Fruit fly (Drosophila melanogaster): Measurements from ENCODE around the gene Nnk.
A peak's percentile ranks its signal among the peaks of the same experiment; 100 is the strongest.

The Nnk gene

dm6 chr3R:17828653-17829052 is 23.6 kb upstream of the Nnk start (continued):
- TF ChIP-seq CG12391 (tag; optimal IDR thresholded peaks at IDR 0.05) (no peak), CG13287 (GFP tag; IDR thresholded peaks at IDR 0.05; ENCODE audit: partially characterized antibody) (no peak), E2f1 (GFP tag; IDR thresholded peaks at IDR 0.05) (0 out of 2 replicates have a peak, but pooled peaks have one; percentile 11), Taf1 (GFP tag; IDR thresholded peaks at IDR 0.05) (no peak), CG7357 (GFP tag; IDR thresholded peaks at IDR 0.05) (no peak), CG12299 (tag; optimal IDR thresholded peaks at IDR 0.05) (peak; percentile 13), slbo (GFP tag; IDR thresholded peaks at IDR 0.05) (peak; percentile 11; the same call in 1 of the 2 replicates), pb (GFP tag; optimal IDR thresholded peaks at IDR 0.05) (no peak), crc (GFP tag; optimal IDR thresholded peaks at IDR 0.05) (no peak), HmgZ (tag; optimal IDR thresholded peaks at IDR 0.05) (no peak), NFAT (GFP tag; IDR thresholded peaks at IDR 0.05) (no peak), Vsx1 (GFP tag; optimal IDR thresholded peaks at IDR 0.05) (peak; percentile 62), ftz-f1 (GFP tag; optimal IDR thresholded peaks at IDR 0.05) (no peak), pfk (GFP tag; optimal IDR thresholded peaks at IDR 0.05) (no peak), CG16863 (GFP tag; optimal IDR thresholded peaks at IDR 0.05) (no peak), bigmax (GFP tag; optimal IDR thresholded peaks at IDR 0.05) (no peak), CG14710 (tag; optimal IDR thresholded peaks at IDR 0.05) (peak; percentile 37), CTCF (GFP tag; optimal IDR thresholded peaks at IDR 0.05) (no peak), CG6175 (GFP tag; IDR thresholded peaks at IDR 0.05) (no peak), vvl (GFP tag; IDR thresholded peaks at IDR 0.05) (no peak), sug (tag; optimal IDR thresholded peaks at IDR 0.05) (peak; percentile 41), rib (GFP tag; IDR thresholded peaks at IDR 0.05) (no peak), emc (GFP tag; optimal IDR thresholded peaks at IDR 0.05) (no peak), BEAF-32 (GFP tag; optimal IDR thresholded peaks at IDR 0.05) (no peak), CG13894 (tag; optimal IDR thresholded peaks at IDR 0.05) (no peak), Atf3 (GFP tag; optimal IDR thresholded peaks at IDR 0.05) (no peak), zen (tag; optimal IDR thresholded peaks at IDR 0.05) (no peak), CG6813 (GFP tag; optimal IDR thresholded peaks at IDR 0.05) (peak; percentile 40), CG17829 (tag; optimal IDR thresholded peaks at IDR 0.05) (no peak), crp (GFP tag; optimal IDR thresholded peaks at IDR 0.05) (no peak), Fer2 (tag; optimal IDR thresholded peaks at IDR 0.05) (no peak), Sry-β (GFP tag; optimal IDR thresholded peaks at IDR 0.05) (peak; percentile 18), kni (GFP tag; optimal IDR thresholded peaks at IDR 0.05) (peak; percentile 52), CG17568 (GFP tag; optimal IDR thresholded peaks at IDR 0.05) (peak; percentile 47), disco-r (GFP tag; optimal IDR thresholded peaks at IDR 0.05) (no peak), CG8765 (GFP tag; IDR thresholded peaks at IDR 0.05) (no peak), Fer3 (tag; optimal IDR thresholded peaks at IDR 0.05) (no peak), CG4328 (GFP tag; optimal IDR thresholded peaks at IDR 0.05) (peak; percentile 28), Meics (GFP tag; optimal IDR thresholded peaks at IDR 0.05) (no peak), hkb (optimal IDR thresholded peaks at IDR 0.05) (no peak), hkb (GFP tag; IDR thresholded peaks at IDR 0.05) (peak; percentile 25; the same call in 1 of the 2 replicates), CG18619 (GFP tag; optimal IDR thresholded peaks at IDR 0.05) (peak; percentile 19), Gug (GFP tag; IDR thresholded peaks at IDR 0.05) (no peak), CG8924 (tag; optimal IDR thresholded peaks at IDR 0.05) (peak; percentile 28), Chrac-16 (GFP tag; optimal IDR thresholded peaks at IDR 0.05) (no peak), CG1603 (tag; optimal IDR thresholded peaks at IDR 0.05) (peak; percentile 46)
